Worm (Caenorhabditis elegans) whole organism, L4 larva: ENCODE data around the gene sre-24.

ENCODE experiments used
- F49E8.2 ChIP-seq: sonication (generic microtip); optimal IDR thresholded peaks from 2 replicates; lab custom pipeline; 2016; ENCODE audit warnings: missing compliant biosample characterization, mild to moderate bottlenecking, missing genetic modification characterization, borderline replicate concordance
- ama-1 ChIP-seq: fragments of 150-350 bp; optimal IDR thresholded peaks from 2 replicates; lab custom pipeline; 2014; ENCODE audit warnings: inconsistent platforms, mixed read lengths
- ceh-82 ChIP-seq: sonication (generic microtip); optimal IDR thresholded peaks from 2 replicates; lab custom pipeline; 2017; ENCODE audit warnings: missing biosample characterization, missing genetic modification characterization
- fos-1 ChIP-seq: fragments of 150-350 bp; optimal IDR thresholded peaks from 2 replicates; lab custom pipeline; 2014; ENCODE audit warnings: missing biosample characterization, missing genetic modification characterization
- hmg-1.1 ChIP-seq: fragments of 200-800 bp; sonication (Bioruptor generic); IDR thresholded peaks from 2 replicates; pipeline ENCODE4 v1.3.6; 2022; ENCODE audit warnings: missing genetic modification reagents, missing genetic modification characterization, missing compliant biosample characterization
- jun-1 ChIP-seq: fragments of 150-350 bp; optimal IDR thresholded peaks from 2 replicates; lab custom pipeline; 2014; ENCODE audit warnings: missing biosample characterization, missing genetic modification reagents, missing genetic modification characterization
- lin-13 ChIP-seq: fragments of 150-350 bp; optimal IDR thresholded peaks from 2 replicates; lab custom pipeline; 2014; ENCODE audit warnings: missing biosample characterization, missing genetic modification reagents, missing genetic modification characterization
- lir-3 ChIP-seq: sonication (generic microtip); optimal IDR thresholded peaks from 2 replicates; lab custom pipeline; 2016; ENCODE audit warnings: mild to moderate bottlenecking, missing genetic modification characterization, missing compliant biosample characterization
- mep-1 ChIP-seq: fragments of 150-350 bp; sonication (generic microtip); optimal IDR thresholded peaks from 3 replicates; lab custom pipeline; 2014; ENCODE audit warnings: missing biosample characterization, missing genetic modification characterization

- no peak for TF ChIP-seq fos-1 (tag; lab: Kevin White, UChicago)
- no peak for TF ChIP-seq jun-1 (tag; lab: Kevin White, UChicago)
- TF ChIP-seq ama-1 (lab: Kevin White, UChicago), result no peak
- no peak for TF ChIP-seq ceh-82 (tag; lab: Kevin White, UChicago)
- no peak for TF ChIP-seq hmg-1.1 (GFP tag; lab: Robert Waterston, UW)
- no peak for TF ChIP-seq lir-3 (tag; lab: Kevin White, UChicago)
- no peak for TF ChIP-seq mep-1
- no peak for TF ChIP-seq F49E8.2 (tag; lab: Kevin White, UChicago)
- TF ChIP-seq lin-13, result no peak
Measured at ce11 chrV:2883097-2883496, 1.4 kb upstream of the sre-24 start.
